Worm (Caenorhabditis elegans) whole organism, dauer: ENCODE measurements around the gene Y62H9A.1.

Experiments
- unc-62 ChIP-seq: sonication (generic microtip); optimal IDR thresholded peaks from 2 replicates; lab custom pipeline; 2017; ENCODE audit warnings: missing biosample characterization, missing genetic modification reagents, missing genetic modification characterization

Gene Y62H9A.1

ce11 chrX:11870393-11870792 is 4.9 kb upstream of the Y62H9A.1 start:
- TF ChIP-seq unc-62 (GFP tag; lab: Kevin White, UChicago), result no peak

DNA sequence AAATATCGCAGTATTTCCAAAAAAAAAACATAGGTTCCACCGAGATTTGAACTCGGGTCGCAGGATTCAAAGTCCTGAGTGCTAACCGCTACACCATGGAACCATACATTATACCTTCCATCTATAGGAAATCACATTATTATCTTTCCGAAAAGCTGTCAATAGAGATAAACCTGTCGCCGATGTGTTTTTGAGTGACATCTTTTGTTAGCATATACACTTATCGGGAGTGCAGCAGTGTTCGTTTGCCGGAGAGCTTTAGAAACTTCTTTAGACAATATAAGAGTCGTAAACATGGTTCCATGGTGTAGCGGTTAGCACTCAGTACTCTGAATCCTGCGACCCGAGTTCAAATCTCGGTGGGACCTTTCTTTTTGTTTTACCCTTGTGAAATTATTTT is 3.1 kb upstream of the Y62H9A.1 start:
- no peak for TF ChIP-seq unc-62 (GFP tag; lab: Kevin White, UChicago)

- TF ChIP-seq unc-62 (GFP tag; lab: Kevin White, UChicago), result no peak
Measured at ce11 chrX:11878109-11878508, 2.8 kb downstream of the Y62H9A.1 start, which contains the start of gene Y62H9A.2. TSS of gene Y62H9A.2 (minus strand) at chrX:11878209.

DNA sequence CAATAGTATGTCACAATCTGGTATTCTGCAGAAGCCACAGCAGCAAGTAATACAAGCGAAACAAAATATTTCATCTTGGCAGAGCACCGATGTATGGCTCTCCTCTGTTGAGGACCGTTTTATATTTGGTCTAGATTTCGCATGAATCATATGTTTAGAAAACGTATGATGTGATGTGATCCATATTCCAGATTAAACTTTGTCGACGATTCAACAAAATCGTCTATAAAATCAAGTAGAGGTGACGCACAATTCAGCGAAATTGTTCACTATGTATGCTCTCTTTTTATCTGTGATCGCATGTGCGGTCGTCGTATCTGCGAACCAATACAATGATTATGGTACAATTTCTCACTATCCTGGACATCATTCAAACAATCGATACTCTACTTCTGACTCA is 4.5 kb downstream of the Y62H9A.1 start, which contains the start of the genes Y62H9A.3 and Y62H9A.4:
Gene Y62H9A.3 (minus strand): TSS at position 101 of the 400 bp plus-strand sequence.
Gene Y62H9A.4 (plus strand): TSS at position 256 of the 400 bp plus-strand sequence.
- no peak for TF ChIP-seq unc-62 (GFP tag; lab: Kevin White, UChicago)

DNA sequence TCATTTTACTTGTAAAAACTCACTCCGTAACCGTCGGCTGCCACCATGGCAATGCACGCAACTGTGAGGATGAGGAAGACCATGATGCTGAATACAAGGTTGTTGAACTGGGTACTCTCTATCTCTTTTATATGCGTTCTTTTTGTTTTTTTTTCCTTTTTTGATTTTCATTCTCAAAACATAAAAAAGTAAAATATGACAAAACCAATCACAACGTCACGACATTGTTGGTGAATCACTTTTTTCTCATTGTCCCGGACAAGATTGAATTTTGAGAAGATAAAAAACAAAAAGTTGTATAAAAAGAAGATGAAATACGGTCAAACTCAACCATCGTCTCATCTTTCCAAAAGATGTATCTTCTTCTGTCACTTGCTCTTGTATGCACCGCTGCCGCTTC is 7.5 kb downstream of the Y62H9A.1 start, which contains the start of the genes Y62H9A.5 and ule-5:
Gene Y62H9A.5 (minus strand): TSS at position 101 of the 400 bp plus-strand sequence.
Gene ule-5 (plus strand): TSS at position 328 of the 400 bp plus-strand sequence.
- TF ChIP-seq unc-62 (GFP tag; lab: Kevin White, UChicago), result no peak

ce11 chrX:11885577-11885976 is 10.2 kb downstream of the Y62H9A.1 start, which contains the start of gene Y62H9A.7:
TSS of gene Y62H9A.7 (minus strand) at chrX:11885677.
- no peak for TF ChIP-seq unc-62 (GFP tag; lab: Kevin White, UChicago)

DNA sequence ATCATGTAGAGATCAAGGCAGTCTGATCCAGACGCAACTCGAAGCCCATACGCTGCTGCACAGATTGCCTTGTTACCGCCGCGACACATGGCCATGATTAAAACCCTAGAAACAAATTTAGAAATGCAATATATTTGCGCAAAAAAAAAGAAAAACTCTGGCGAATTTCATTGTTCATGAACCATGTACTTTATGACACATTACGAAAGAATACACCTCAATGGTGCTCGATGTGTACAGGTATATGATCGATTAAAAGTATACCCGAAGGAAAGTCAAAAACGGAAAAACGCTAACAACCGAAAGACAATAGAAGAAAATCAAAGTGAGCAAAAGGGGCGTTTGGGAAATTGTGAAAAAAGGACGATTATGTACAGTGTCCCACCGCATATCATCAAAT is 17.0 kb downstream of the Y62H9A.1 start, which contains the start of gene Y62H9A.8:
Gene Y62H9A.8 (minus strand): TSS at position 101 of the 400 bp plus-strand sequence.
- no peak for TF ChIP-seq unc-62 (GFP tag; lab: Kevin White, UChicago)

DNA sequence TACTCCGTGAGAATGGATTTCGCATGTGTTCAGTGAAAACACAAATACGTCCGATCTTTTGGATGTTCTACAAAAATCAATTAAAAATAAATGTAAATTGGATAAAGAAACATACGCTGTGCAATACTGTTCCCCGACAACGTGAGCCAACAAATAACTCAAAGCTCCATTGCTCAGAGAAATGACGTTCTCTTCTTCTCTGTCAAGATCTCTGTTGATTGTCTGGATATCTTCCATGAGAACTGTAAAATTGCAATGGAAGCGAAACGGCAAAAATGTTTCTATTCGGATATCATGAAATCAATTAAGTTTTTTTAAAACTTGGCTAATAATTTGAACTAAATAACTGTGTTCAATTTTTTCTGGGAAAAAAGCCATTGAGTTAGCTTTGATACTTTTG is 21.4 kb downstream of the Y62H9A.1 start:
- no peak for TF ChIP-seq unc-62 (GFP tag; lab: Kevin White, UChicago)

DNA sequence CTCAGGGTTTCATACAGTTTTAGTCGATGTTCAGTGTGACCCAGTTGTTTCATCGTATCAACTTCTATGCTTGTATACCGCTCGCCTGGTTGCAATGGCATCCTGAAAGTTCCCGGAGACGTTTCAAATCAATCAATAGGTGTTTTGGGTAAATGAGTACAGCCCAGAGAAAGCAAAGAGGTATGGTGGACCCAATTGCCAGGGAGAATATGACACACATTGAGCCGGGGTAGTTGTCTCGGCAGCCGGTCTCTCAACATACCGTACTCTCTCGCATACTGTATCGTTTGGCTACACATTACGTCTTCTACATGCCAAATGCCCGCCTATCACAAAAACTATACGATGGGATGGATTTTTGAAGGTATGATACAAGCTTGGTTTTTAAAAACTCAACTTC is 22.7 kb downstream of the Y62H9A.1 start, which contains the start of gene Y62H9A.9:
Gene Y62H9A.9 (minus strand): TSS at position 101 of the 400 bp plus-strand sequence.
- TF ChIP-seq unc-62 (GFP tag; lab: Kevin White, UChicago), result no peak

DNA sequence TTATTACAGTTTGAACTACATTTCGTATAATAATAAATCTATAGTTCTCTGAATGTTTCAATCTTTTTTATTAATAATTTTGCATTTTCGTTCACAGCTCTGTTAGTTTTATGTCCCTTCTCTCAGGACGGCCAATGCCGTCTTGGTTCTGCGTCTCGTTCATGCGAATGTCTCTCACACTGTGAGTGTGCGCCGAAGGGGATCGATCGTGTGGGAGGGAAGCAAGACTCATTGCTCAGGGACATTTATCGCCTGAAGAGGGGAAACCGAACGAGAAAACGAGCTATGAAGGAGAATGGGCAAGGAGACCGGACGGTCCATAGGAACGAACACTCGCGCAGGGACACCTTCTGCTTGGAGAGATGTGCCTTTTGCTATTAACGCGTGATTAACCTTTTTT is 23.7 kb downstream of the Y62H9A.1 start:
- no peak for TF ChIP-seq unc-62 (GFP tag; lab: Kevin White, UChicago)

- TF ChIP-seq unc-62 (GFP tag; lab: Kevin White, UChicago), result no peak
Measured at ce11 chrX:11902661-11903060, 27.3 kb downstream of the Y62H9A.1 start, which contains the start of gene Y62H9A.10. TSS of gene Y62H9A.10 (minus strand) at chrX:11902761.

DNA sequence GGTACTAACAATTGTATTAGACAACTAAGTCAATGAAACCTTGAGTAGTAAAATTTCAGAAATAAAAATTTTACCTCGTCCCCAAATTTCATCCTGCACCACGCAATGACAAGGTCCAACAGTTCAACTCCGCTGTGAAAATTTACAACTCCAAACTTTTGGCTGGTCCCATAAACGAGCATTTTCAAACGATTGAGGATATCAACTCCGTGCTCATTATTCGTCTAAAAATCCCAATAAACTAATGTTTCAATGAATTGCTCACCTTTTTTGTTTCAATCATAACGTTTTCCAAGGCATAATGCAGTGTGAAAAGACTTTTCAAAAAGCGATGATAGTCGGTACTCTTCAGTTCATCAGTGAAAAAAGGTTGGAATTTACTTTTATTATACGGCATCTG is 31.3 kb downstream of the Y62H9A.1 start:
- no peak for TF ChIP-seq unc-62 (GFP tag; lab: Kevin White, UChicago)

- TF ChIP-seq unc-62 (GFP tag; lab: Kevin White, UChicago), result no peak
Measured at ce11 chrX:11907263-11907662, 31.9 kb downstream of the Y62H9A.1 start, which contains the start of gene Y62H9A.11. TSS of gene Y62H9A.11 (minus strand) at chrX:11907363.

DNA sequence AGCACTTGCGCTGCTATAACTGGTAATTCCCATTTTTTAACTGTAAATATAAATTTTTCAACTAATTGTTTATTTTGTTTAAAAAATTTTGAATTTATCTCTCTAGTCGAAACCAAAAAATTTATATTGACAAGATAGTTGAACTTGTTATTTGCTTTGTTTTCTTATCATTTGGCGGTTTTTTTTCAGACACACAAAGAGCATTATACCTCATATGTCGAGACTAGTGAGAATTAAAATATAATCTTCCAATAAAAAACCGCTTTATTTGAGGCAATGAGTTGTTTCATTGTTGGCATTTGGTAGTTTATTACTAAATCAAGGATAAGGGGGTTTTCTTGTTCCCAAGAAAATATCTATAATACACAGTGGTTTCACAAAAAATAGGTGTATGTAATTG is 32.9 kb downstream of the Y62H9A.1 start:
- no peak for TF ChIP-seq unc-62 (GFP tag; lab: Kevin White, UChicago)

- TF ChIP-seq unc-62 (GFP tag; lab: Kevin White, UChicago), result no peak
Measured at ce11 chrX:11909168-11909567, 33.8 kb downstream of the Y62H9A.1 start.

DNA sequence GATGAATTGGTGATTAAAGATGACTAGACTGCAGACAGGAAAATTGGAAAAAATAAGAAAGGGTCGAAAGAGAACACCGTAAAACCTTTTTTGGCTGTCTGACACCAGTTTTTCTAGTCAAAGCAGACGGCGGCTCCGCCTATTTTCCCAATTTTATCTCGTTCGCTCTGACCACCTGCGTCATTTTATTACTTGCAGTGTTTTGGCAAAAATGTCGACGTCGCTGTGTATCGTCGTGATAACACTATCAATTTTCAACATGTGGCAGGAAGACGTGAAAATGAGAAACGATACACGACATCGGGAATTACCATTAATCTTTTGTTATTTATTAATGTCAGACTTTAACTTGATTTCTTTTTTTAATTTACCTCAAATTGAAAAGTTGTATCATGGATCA is 34.7 kb downstream of the Y62H9A.1 start, which contains the start of gene Y62H9A.15:
Gene Y62H9A.15 (minus strand): TSS at position 100 of the 400 bp plus-strand sequence.
- no peak for TF ChIP-seq unc-62 (GFP tag; lab: Kevin White, UChicago)

- TF ChIP-seq unc-62 (GFP tag; lab: Kevin White, UChicago), result no peak
Measured at ce11 chrX:11913824-11914223, 38.5 kb downstream of the Y62H9A.1 start, which contains the start of gene Y62H9A.12. TSS of gene Y62H9A.12 (plus strand) at chrX:11914124.
